ENCODE assay signal across 3 worm cellular contexts in the genomic region with DNA sequence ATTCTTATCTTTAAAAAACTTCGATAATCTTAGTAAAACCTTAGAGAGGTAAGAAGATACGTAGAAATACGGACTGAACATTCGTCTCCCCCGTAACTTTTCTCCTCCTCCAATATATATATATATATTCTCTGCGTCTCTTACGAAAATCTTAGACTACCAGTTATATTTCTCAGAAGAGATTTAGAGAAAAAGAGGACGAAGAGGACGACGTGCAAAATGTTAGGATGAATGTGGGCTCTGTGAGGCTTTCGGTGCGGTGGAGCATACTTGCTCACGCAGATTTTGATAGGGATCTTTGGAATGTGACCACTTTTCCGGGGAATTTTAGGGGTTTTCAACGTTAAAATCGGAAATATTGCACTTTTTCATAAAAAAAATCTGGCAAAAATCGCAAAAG.
TF ChIP-seq lines count a peak whose summit lies in the region.

No protein-coding gene starts in this region.

TF ChIP-seq in whole organism, L2 larva, 48 proteins besides CTCF, POLR2A, EP300 and RAD21 (continued from another document):
- TF ChIP-seq nhr-23 (tag; optimal IDR thresholded peaks at IDR 0.05; lab: Kevin White, UChicago) (no peak), nhr-237 (tag; optimal IDR thresholded peaks at IDR 0.05; lab: Kevin White, UChicago) (no peak), nhr-25 (tag; optimal IDR thresholded peaks at IDR 0.05; lab: Kevin White, UChicago) (peak; percentile 63), ztf-4 (tag; optimal IDR thresholded peaks at IDR 0.05; lab: Kevin White, UChicago) (no peak), ztf-11 (tag; optimal IDR thresholded peaks at IDR 0.05; lab: Kevin White, UChicago) (no peak), lin-39 (tag; optimal IDR thresholded peaks at IDR 0.05; lab: Kevin White, UChicago) (no peak), ztf-1 (GFP tag; conservative IDR thresholded peaks at IDR 0.05; lab: Robert Waterston, UW) (no peak), unc-39 (tag; optimal IDR thresholded peaks at IDR 0.05; lab: Kevin White, UChicago) (no peak), fos-1 (tag; optimal IDR thresholded peaks at IDR 0.05; lab: Kevin White, UChicago) (peak; percentile 46), alr-1 (tag; optimal IDR thresholded peaks at IDR 0.05; lab: Kevin White, UChicago) (no peak), unc-62 (GFP tag; optimal IDR thresholded peaks at IDR 0.05; lab: Kevin White, UChicago) (no peak), ceh-16 (tag; optimal IDR thresholded peaks at IDR 0.05; lab: Kevin White, UChicago) (peak; percentile 1), nhr-12 (tag; optimal IDR thresholded peaks at IDR 0.05; lab: Kevin White, UChicago) (no peak), ZK546.5 (tag; optimal IDR thresholded peaks at IDR 0.05; lab: Kevin White, UChicago) (no peak), ceh-82 (tag; optimal IDR thresholded peaks at IDR 0.05; lab: Kevin White, UChicago) (no peak), lsy-2 (tag; optimal IDR thresholded peaks at IDR 0.05; lab: Kevin White, UChicago) (peak; percentile 65 to 88), mab-5 (tag; optimal IDR thresholded peaks at IDR 0.05; lab: Kevin White, UChicago) (peak; percentile 63), R02D3.7 (tag; optimal IDR thresholded peaks at IDR 0.05; lab: Kevin White, UChicago) (no peak), Y55F3AM.14 (GFP tag; optimal IDR thresholded peaks at IDR 0.05; lab: Kevin White, UChicago) (no peak), nhr-11 (tag; optimal IDR thresholded peaks at IDR 0.05; lab: Kevin White, UChicago) (no peak), nhr-129 (tag; optimal IDR thresholded peaks at IDR 0.05; lab: Kevin White, UChicago) (peak; percentile 74), sma-3 (GFP tag; optimal IDR thresholded peaks at IDR 0.05; lab: Kevin White, UChicago) (no peak), unc-55 (GFP tag; optimal IDR thresholded peaks at IDR 0.05; lab: Kevin White, UChicago) (peak; percentile 97), nhr-21 (tag; optimal IDR thresholded peaks at IDR 0.05; lab: Kevin White, UChicago) (no peak), lin-13 (GFP tag; optimal IDR thresholded peaks at IDR 0.05; lab: Kevin White, UChicago) (peak; percentile 88), sem-4 (tag; optimal IDR thresholded peaks at IDR 0.05; lab: Kevin White, UChicago) (peak; percentile 76), C34F6.9 (tag; optimal IDR thresholded peaks at IDR 0.05; lab: Kevin White, UChicago) (peak; percentile 96)

TF ChIP-seq in whole organism, L4 larva, 104 proteins besides CTCF, POLR2A, EP300 and RAD21 (continued from another document and continues in another):
- no peak for TF ChIP-seq pha-4 (GFP tag; IDR thresholded peaks at IDR 0.05; lab: Robert Waterston, UW)
- TF ChIP-seq pha-4 (tag; optimal IDR thresholded peaks at IDR 0.05; lab: Kevin White, UChicago) = no peak
- TF ChIP-seq snpc-1.2 (GFP tag; IDR thresholded peaks at IDR 0.05; lab: Robert Waterston, UW) = no peak
- TF ChIP-seq nhr-41 (GFP tag; IDR thresholded peaks at IDR 0.05; lab: Robert Waterston, UW) = no peak
- no peak for TF ChIP-seq lin-29 (GFP tag; IDR thresholded peaks at IDR 0.05; lab: Robert Waterston, UW)
- TF ChIP-seq attf-4 (tag; optimal IDR thresholded peaks at IDR 0.05; lab: Kevin White, UChicago) = no peak
- no peak for TF ChIP-seq F37D6.2 (tag; optimal IDR thresholded peaks at IDR 0.05; lab: Kevin White, UChicago)
- TF ChIP-seq madf-5 (GFP tag; IDR thresholded peaks at IDR 0.05; lab: Robert Waterston, UW) = no peak
- peak; percentile 66 to 99 for TF ChIP-seq hif-1 (tag; optimal IDR thresholded peaks at IDR 0.05; lab: Kevin White, UChicago)
- no peak for TF ChIP-seq ZK546.5 (tag; optimal IDR thresholded peaks at IDR 0.05; lab: Kevin White, UChicago)
- TF ChIP-seq zip-2 (tag; optimal IDR thresholded peaks at IDR 0.05; lab: Kevin White, UChicago) = peak; percentile 10
- TF ChIP-seq lsy-2 (tag; optimal IDR thresholded peaks at IDR 0.05; lab: Kevin White, UChicago) = peak in 1 of 2 experiments; percentile 85
- TF ChIP-seq php-3 (GFP tag; IDR thresholded peaks at IDR 0.05; lab: Robert Waterston, UW) = no peak
- TF ChIP-seq nhr-10 (tag; optimal IDR thresholded peaks at IDR 0.05; lab: Kevin White, UChicago) = no peak
- no peak for TF ChIP-seq nhr-76 (tag; optimal IDR thresholded peaks at IDR 0.05; lab: Kevin White, UChicago)
- no peak for TF ChIP-seq nhr-77 (tag; optimal IDR thresholded peaks at IDR 0.05; lab: Kevin White, UChicago)
- TF ChIP-seq daf-8 (GFP tag; IDR thresholded peaks at IDR 0.05; lab: Robert Waterston, UW) = no peak
- no peak for TF ChIP-seq F49E8.2 (tag; optimal IDR thresholded peaks at IDR 0.05; lab: Kevin White, UChicago; ENCODE audit: borderline replicate concordance)
- no peak for TF ChIP-seq T26A8.4 (GFP tag; IDR thresholded peaks at IDR 0.05; lab: Robert Waterston, UW)
- TF ChIP-seq lin-13 (GFP tag; optimal IDR thresholded peaks at IDR 0.05; lab: Kevin White, UChicago) = no peak
- no peak for TF ChIP-seq mdt-29 (GFP tag; IDR thresholded peaks at IDR 0.05; lab: Robert Waterston, UW)
- no peak for TF ChIP-seq cey-2 (tag; optimal IDR thresholded peaks at IDR 0.05; lab: Kevin White, UChicago; ENCODE audit: borderline replicate concordance, insufficient read depth)
- TF ChIP-seq mxl-3 (GFP tag; optimal IDR thresholded peaks at IDR 0.05; lab: Kevin White, UChicago) = no peak
- no peak for TF ChIP-seq daf-16 (GFP tag; optimal IDR thresholded peaks at IDR 0.05; lab: Kevin White, UChicago)
- TF ChIP-seq daf-16 (tag; optimal IDR thresholded peaks at IDR 0.05; lab: Kevin White, UChicago) = no peak
- no peak for TF ChIP-seq ceh-28 (tag; optimal IDR thresholded peaks at IDR 0.05; lab: Kevin White, UChicago)
- no peak for TF ChIP-seq R02D3.7 (tag; optimal IDR thresholded peaks at IDR 0.05; lab: Kevin White, UChicago)
- TF ChIP-seq unc-39 (tag; optimal IDR thresholded peaks at IDR 0.05; lab: Kevin White, UChicago) = no peak
- TF ChIP-seq zfp-2 (tag; optimal IDR thresholded peaks at IDR 0.05; lab: Kevin White, UChicago) = no peak
- TF ChIP-seq lin-1 (GFP tag; IDR thresholded peaks at IDR 0.05; lab: Robert Waterston, UW) = no peak
- TF ChIP-seq lin-39 (tag; optimal IDR thresholded peaks at IDR 0.05; lab: Kevin White, UChicago) = no peak
- TF ChIP-seq nhr-25 (tag; optimal IDR thresholded peaks at IDR 0.05; lab: Kevin White, UChicago; ENCODE audit: borderline replicate concordance, insufficient read depth) = no peak
- no peak for TF ChIP-seq ztf-11 (tag; optimal IDR thresholded peaks at IDR 0.05; lab: Kevin White, UChicago)
- no peak for TF ChIP-seq Y75B8A.6 (GFP tag; IDR thresholded peaks at IDR 0.05; lab: Robert Waterston, UW)
- TF ChIP-seq ceh-82 (tag; optimal IDR thresholded peaks at IDR 0.05; lab: Kevin White, UChicago) = no peak
- TF ChIP-seq Y5F2A.4 (GFP tag; optimal IDR thresholded peaks at IDR 0.05; lab: Kevin White, UChicago) = no peak
- no peak for TF ChIP-seq ceh-62 (tag; optimal IDR thresholded peaks at IDR 0.05; lab: Kevin White, UChicago)
- peak in 1 of 2 experiments; percentile 64 for TF ChIP-seq mdl-1 (tag; optimal IDR thresholded peaks at IDR 0.05; lab: Kevin White, UChicago)
- no peak for TF ChIP-seq tag-97 (GFP tag; IDR thresholded peaks at IDR 0.05; lab: Robert Waterston, UW)
- TF ChIP-seq zip-11 (GFP tag; IDR thresholded peaks at IDR 0.05; lab: Robert Waterston, UW) = no peak
- no peak for TF ChIP-seq dmd-8 (GFP tag; IDR thresholded peaks at IDR 0.05; lab: Robert Waterston, UW)
- no peak for TF ChIP-seq zfp-3 (GFP tag; conservative IDR thresholded peaks at IDR 0.05; lab: Robert Waterston, UW)
- no peak for TF ChIP-seq ceh-44 (GFP tag; IDR thresholded peaks at IDR 0.05; lab: Robert Waterston, UW)
- no peak for TF ChIP-seq jun-1 (tag; optimal IDR thresholded peaks at IDR 0.05; lab: Kevin White, UChicago)
- TF ChIP-seq nhr-102 (tag; optimal IDR thresholded peaks at IDR 0.05; lab: Kevin White, UChicago) = no peak
- TF ChIP-seq nhr-48 (tag; optimal IDR thresholded peaks at IDR 0.05; lab: Kevin White, UChicago) = no peak
- TF ChIP-seq ceh-32 (tag; optimal IDR thresholded peaks at IDR 0.05; lab: Kevin White, UChicago; ENCODE audit: poor library complexity) = no peak
- TF ChIP-seq tra-1 (GFP tag; IDR thresholded peaks at IDR 0.05; lab: Robert Waterston, UW) = no peak
- TF ChIP-seq pqm-1 (tag; optimal IDR thresholded peaks at IDR 0.05; lab: Kevin White, UChicago) = no peak
- TF ChIP-seq arid-1 (GFP tag; conservative IDR thresholded peaks at IDR 0.05; lab: Robert Waterston, UW) = no peak
- TF ChIP-seq fos-1 (tag; optimal IDR thresholded peaks at IDR 0.05; lab: Kevin White, UChicago) = no peak
- no peak for TF ChIP-seq spr-3 (GFP tag; optimal IDR thresholded peaks at IDR 0.05; lab: Kevin White, UChicago)
- TF ChIP-seq unc-62 (GFP tag; optimal IDR thresholded peaks at IDR 0.05 in 1 of 2; lab: Kevin White, UChicago) = no peak
- TF ChIP-seq unc-62 (tag; optimal IDR thresholded peaks at IDR 0.05; lab: Kevin White, UChicago) = no peak
- TF ChIP-seq ZK337.2 (GFP tag; IDR thresholded peaks at IDR 0.05; lab: Robert Waterston, UW) = no peak

TF ChIP-seq in whole organism, late embryonic, 69 proteins besides CTCF, POLR2A, EP300 and RAD21 (continued from another document):
- TF ChIP-seq ama-1 (optimal IDR thresholded peaks at IDR 0.05; lab: Kevin White, UChicago) = no peak
- peak; percentile 75 for TF ChIP-seq unc-55 (GFP tag; optimal IDR thresholded peaks at IDR 0.05; lab: Kevin White, UChicago)
- TF ChIP-seq tbx-2 (tag; optimal IDR thresholded peaks at IDR 0.05; lab: Kevin White, UChicago) = peak; percentile 45
- no peak for TF ChIP-seq pqm-1 (tag; optimal IDR thresholded peaks at IDR 0.05; lab: Kevin White, UChicago)
- no peak for TF ChIP-seq ceh-19 (GFP tag; optimal IDR thresholded peaks at IDR 0.05; lab: Kevin White, UChicago)
- TF ChIP-seq pax-1 (tag; optimal IDR thresholded peaks at IDR 0.05; lab: Kevin White, UChicago) = peak; percentile 30
